Fruit fly (Drosophila melanogaster) whole organism, embryonic: ENCODE data around the gene ago.

Source experiments
- Ada2b ChIP-seq: fragments of 200-800 bp; sonication (Bioruptor generic); IDR thresholded peaks from 2 replicates; pipeline ENCODE4 v1.3.6; 2022; ENCODE audit warnings: missing biosample characterization, missing genetic modification characterization
- Atf6 ChIP-seq: fragments of 200-800 bp; sonication (Bioruptor generic); IDR thresholded peaks from 2 replicates; pipeline ENCODE4 v1.3.6; 2022; ENCODE audit warnings: missing biosample characterization, missing genetic modification characterization
- Awh ChIP-seq: fragments of 200-800 bp; sonication (Bioruptor generic); IDR thresholded peaks from 2 replicates; pipeline ENCODE4, ENCODE4 v1.3.6; 2022; ENCODE audit warnings: missing biosample characterization, missing genetic modification characterization
- Bteb2 ChIP-seq: fragments of 200-800 bp; sonication (Bioruptor generic); optimal IDR thresholded peaks from 2 replicates; lab custom pipeline; 2016; ENCODE audit warnings: missing biosample characterization, missing genetic modification characterization
- CG11560 ChIP-seq: fragments of 200-800 bp; sonication (Bioruptor generic); IDR thresholded peaks from 3 replicates; pipeline ENCODE4 v1.3.6; 2022; ENCODE audit warnings: missing biosample characterization, missing genetic modification characterization
- CG12104 ChIP-seq: fragments of 200-800 bp; sonication (Bioruptor generic); optimal IDR thresholded peaks from 3 replicates; lab custom pipeline; 2016; ENCODE audit warnings: missing biosample characterization, missing genetic modification characterization
- CG12769 ChIP-seq: fragments of 200-800 bp; sonication (Bioruptor generic); optimal IDR thresholded peaks from 2 replicates; lab custom pipeline; 2019; ENCODE audit warnings: missing biosample characterization, mild to moderate bottlenecking, missing genetic modification characterization, moderate library complexity
- CG13296 ChIP-seq: fragments of 200-800 bp; sonication (Bioruptor generic); optimal IDR thresholded peaks from 3 replicates; lab custom pipeline; 2018; ENCODE audit warnings: missing biosample characterization, mild to moderate bottlenecking, missing genetic modification characterization
- CG13894 ChIP-seq: fragments of 200-800 bp; sonication (Bioruptor generic); optimal IDR thresholded peaks from 3 replicates; lab custom pipeline; 2018; ENCODE audit warnings: missing biosample characterization, mild to moderate bottlenecking, missing genetic modification characterization, moderate library complexity
- CG14710 ChIP-seq: fragments of 200-800 bp; sonication (Bioruptor generic); optimal IDR thresholded peaks from 3 replicates; lab custom pipeline; 2019; ENCODE audit warnings: missing biosample characterization, mild to moderate bottlenecking, missing genetic modification characterization, moderate library complexity
- CG15073 ChIP-seq: fragments of 200-800 bp; sonication (Bioruptor generic); optimal IDR thresholded peaks from 2 replicates; lab custom pipeline; 2016; ENCODE audit warnings: missing biosample characterization, missing genetic modification characterization
- CG18011 ChIP-seq: fragments of 200-800 bp; sonication (Bioruptor generic); optimal IDR thresholded peaks from 2 replicates; lab custom pipeline; 2017; ENCODE audit warnings: missing biosample characterization, missing genetic modification characterization, mild to moderate bottlenecking, moderate library complexity, missing genotype
- CG18764 ChIP-seq: fragments of 200-800 bp; sonication (Bioruptor generic); optimal IDR thresholded peaks from 3 replicates; lab custom pipeline; 2016; ENCODE audit warnings: missing biosample characterization, missing genetic modification characterization
- CG2712 ChIP-seq: fragments of 200-800 bp; optimal IDR thresholded peaks from 3 replicates; lab custom pipeline; 2019; ENCODE audit warnings: missing biosample characterization, mild to moderate bottlenecking, missing genetic modification characterization, moderate library complexity
- CG30403 ChIP-seq: fragments of 200-800 bp; sonication (Bioruptor generic); optimal IDR thresholded peaks from 3 replicates; lab custom pipeline; 2016; ENCODE audit warnings: missing biosample characterization, missing genetic modification characterization
- CG31441 ChIP-seq: fragments of 200-800 bp; sonication (Bioruptor generic); IDR thresholded peaks from 2 replicates; pipeline ENCODE4 v1.3.6; 2022; ENCODE audit warnings: missing biosample characterization, missing genetic modification characterization
- CG6854 ChIP-seq: fragments of 200-800 bp; sonication (Bioruptor generic); optimal IDR thresholded peaks from 3 replicates; lab custom pipeline; 2017; ENCODE audit warnings: missing biosample characterization, mild to moderate bottlenecking, missing genetic modification characterization
- CG7556 ChIP-seq: fragments of 200-800 bp; sonication (Bioruptor generic); optimal IDR thresholded peaks from 2 replicates; lab custom pipeline; 2017; ENCODE audit warnings: missing biosample characterization, mild to moderate bottlenecking, missing genetic modification characterization
- CG7786 ChIP-seq: fragments of 200-800 bp; sonication (Bioruptor generic); optimal IDR thresholded peaks from 2 replicates; lab custom pipeline; 2016; ENCODE audit warnings: missing biosample characterization, missing genetic modification characterization
- CkIIα-i1 ChIP-seq: fragments of 200-800 bp; sonication (Bioruptor generic); IDR thresholded peaks from 2 replicates; pipeline ENCODE4 v1.3.6; 2022; ENCODE audit warnings: missing biosample characterization, missing genetic modification characterization
- Dfd ChIP-seq, 2 experiments: fragments of >200 bp; optimal IDR thresholded peaks; 2 replicates each; lab custom pipeline; 2017; ENCODE audit warnings: missing biosample characterization in 2 of 2, missing genetic modification characterization in 2 of 2
- Dll ChIP-seq: fragments of 200-800 bp; sonication (Bioruptor generic); IDR thresholded peaks from 4 replicates; pipeline ENCODE4 v1.3.6; 2022; ENCODE audit warnings: missing biosample characterization, missing genetic modification characterization; ENCODE audit not compliant: partially characterized antibody
- E2f1 ChIP-seq: fragments of 200-800 bp; sonication (Bioruptor generic); IDR thresholded peaks from 2 replicates; pipeline ENCODE4 v1.3.6; 2022; ENCODE audit warnings: missing biosample characterization, missing genetic modification characterization
- E2f2 ChIP-seq: fragments of 200-800 bp; sonication (Bioruptor generic); IDR thresholded peaks from 2 replicates; pipeline ENCODE4 v1.3.6; 2022; ENCODE audit warnings: missing biosample characterization, missing genetic modification characterization
- Fer2 ChIP-seq: fragments of 200-800 bp; sonication (Bioruptor generic); optimal IDR thresholded peaks from 2 replicates; lab custom pipeline; 2018; ENCODE audit warnings: missing biosample characterization, mild to moderate bottlenecking, missing genetic modification characterization, moderate library complexity
- H2.0 ChIP-seq: fragments of 200-800 bp; sonication (Bioruptor generic); IDR thresholded peaks from 2 replicates; pipeline ENCODE4 v1.3.6; 2022; ENCODE audit warnings: missing biosample characterization, missing genetic modification characterization
- HLH4C ChIP-seq: fragments of 200-800 bp; sonication (Bioruptor generic); IDR thresholded peaks from 3 replicates; pipeline ENCODE4 v1.3.6; 2022; ENCODE audit warnings: missing biosample characterization, missing genetic modification characterization; ENCODE audit not compliant: partially characterized antibody
- Hr39 ChIP-seq: fragments of >200 bp; optimal IDR thresholded peaks from 2 replicates; lab custom pipeline; 2017
- NFAT ChIP-seq: fragments of 200-800 bp; sonication (Bioruptor generic); IDR thresholded peaks from 2 replicates; pipeline ENCODE4 v1.3.6; 2022; ENCODE audit warnings: missing biosample characterization, missing genetic modification characterization
- Optix ChIP-seq: fragments of 200-800 bp; sonication (Bioruptor generic); IDR thresholded peaks from 3 replicates; pipeline ENCODE4 v1.3.6; 2022; ENCODE audit warnings: missing biosample characterization, missing genetic modification characterization
- Sox102F ChIP-seq: fragments of 200-800 bp; sonication (Bioruptor generic); optimal IDR thresholded peaks from 2 replicates; lab custom pipeline; 2018; ENCODE audit warnings: missing biosample characterization, mild to moderate bottlenecking, missing genetic modification characterization, moderate library complexity
- bcd ChIP-seq: fragments of 200-800 bp; sonication (Bioruptor generic); optimal IDR thresholded peaks from 2 replicates; lab custom pipeline; 2017; ENCODE audit warnings: missing biosample characterization, mild to moderate bottlenecking, missing genetic modification characterization
- chif ChIP-seq, 2 experiments: fragments of 200-800 bp; sonication (Bioruptor generic); optimal IDR thresholded peaks; 3 replicates each; lab custom pipeline; 2016; ENCODE audit warnings: missing biosample characterization in 2 of 2, missing genetic modification characterization in 2 of 2
- chm ChIP-seq: fragments of 200-800 bp; sonication (Bioruptor generic); IDR thresholded peaks from 2 replicates; pipeline ENCODE4 v1.3.6; 2022; ENCODE audit warnings: missing biosample characterization, missing genetic modification characterization
- crc ChIP-seq: fragments of 200-800 bp; sonication (Bioruptor generic); optimal IDR thresholded peaks from 2 replicates; lab custom pipeline; 2016; ENCODE audit warnings: missing biosample characterization, missing genetic modification characterization
- crol ChIP-seq: fragments of 200-800 bp; sonication (Bioruptor generic); IDR thresholded peaks from 2 replicates; pipeline ENCODE4 v1.3.6; 2022; ENCODE audit warnings: missing biosample characterization, missing genetic modification characterization
- disco-r ChIP-seq: fragments of 200-800 bp; sonication (Bioruptor generic); optimal IDR thresholded peaks from 2 replicates; lab custom pipeline; 2016; ENCODE audit warnings: missing biosample characterization, missing genetic modification characterization
- eve ChIP-seq, 2 experiments: fragments of >200 bp; optimal IDR thresholded peaks; 2 replicates each; lab custom pipeline; 2017; ENCODE audit warnings: missing biosample characterization in 2 of 2, missing genetic modification characterization in 2 of 2
- h ChIP-seq: fragments of >200 bp; optimal IDR thresholded peaks from 2 replicates; lab custom pipeline; 2017
- inv ChIP-seq: fragments of 200-800 bp; sonication (Bioruptor generic); IDR thresholded peaks from 2 replicates; pipeline ENCODE4 v1.3.6; 2022; ENCODE audit warnings: missing biosample characterization, missing genetic modification characterization; ENCODE audit not compliant: partially characterized antibody
- jing ChIP-seq: fragments of 200-800 bp; sonication (Bioruptor generic); optimal IDR thresholded peaks from 2 replicates; lab custom pipeline; 2018; ENCODE audit warnings: missing biosample characterization, mild to moderate bottlenecking, missing genetic modification characterization
- lola ChIP-seq, 3 experiments: fragments of >200 bp in 2 of 3; fragments of 200-800 bp in 1 of 3; sonication (Bioruptor generic) in 1 of 3; optimal IDR thresholded peaks; 2 replicates each; lab custom pipeline; 2017 to 2019; ENCODE audit warnings: missing biosample characterization in 3 of 3, missing genetic modification characterization in 3 of 3, mild to moderate bottlenecking in 1 of 3, moderate library complexity in 1 of 3
- maf-S ChIP-seq: fragments of 200-800 bp; sonication (Bioruptor generic); optimal IDR thresholded peaks from 2 replicates; lab custom pipeline; 2016; ENCODE audit warnings: missing biosample characterization, missing genetic modification characterization
- pb ChIP-seq: fragments of 200-800 bp; sonication (Bioruptor generic); optimal IDR thresholded peaks from 3 replicates; lab custom pipeline; 2016; ENCODE audit warnings: missing biosample characterization, missing genetic modification characterization
- pum ChIP-seq: fragments of 200-800 bp; sonication (Bioruptor generic); optimal IDR thresholded peaks from 2 replicates; lab custom pipeline; 2016; ENCODE audit warnings: missing biosample characterization, missing genetic modification characterization
- slp2 ChIP-seq: fragments of 200-800 bp; sonication (Bioruptor generic); optimal IDR thresholded peaks from 2 replicates; lab custom pipeline; 2016; ENCODE audit warnings: missing biosample characterization, missing genetic modification characterization
- sr ChIP-seq: fragments of 200-800 bp; sonication (Bioruptor generic); IDR thresholded peaks from 3 replicates; pipeline ENCODE4 v1.3.6; 2022; ENCODE audit warnings: missing biosample characterization, missing genetic modification characterization
- stwl ChIP-seq: fragments of 200-800 bp; sonication (Bioruptor generic); optimal IDR thresholded peaks from 3 replicates; lab custom pipeline; 2018; ENCODE audit warnings: missing biosample characterization, mild to moderate bottlenecking, missing genetic modification characterization, moderate library complexity
- tll ChIP-seq, 2 experiments: fragments of 200-800 bp in 1 of 2; fragments of >200 bp in 1 of 2; sonication (Bioruptor generic) in 1 of 2; optimal IDR thresholded peaks; 2 replicates each; lab custom pipeline; 2017 to 2019; ENCODE audit warnings: missing biosample characterization in 2 of 2, missing genetic modification characterization in 2 of 2, mild to moderate bottlenecking in 1 of 2, moderate library complexity in 1 of 2
- tx ChIP-seq: fragments of 200-800 bp; sonication (Bioruptor generic); optimal IDR thresholded peaks from 2 replicates; lab custom pipeline; 2016; ENCODE audit warnings: missing biosample characterization, missing genetic modification characterization
- vfl ChIP-seq: fragments of 200-800 bp; sonication (Bioruptor generic); optimal IDR thresholded peaks from 2 replicates; lab custom pipeline; 2016; ENCODE audit warnings: missing biosample characterization, missing genetic modification characterization
- zen ChIP-seq: fragments of 200-800 bp; sonication (Bioruptor generic); optimal IDR thresholded peaks from 3 replicates; lab custom pipeline; 2018; ENCODE audit warnings: missing biosample characterization, mild to moderate bottlenecking, missing genetic modification characterization, moderate library complexity

ago gene

DNA sequence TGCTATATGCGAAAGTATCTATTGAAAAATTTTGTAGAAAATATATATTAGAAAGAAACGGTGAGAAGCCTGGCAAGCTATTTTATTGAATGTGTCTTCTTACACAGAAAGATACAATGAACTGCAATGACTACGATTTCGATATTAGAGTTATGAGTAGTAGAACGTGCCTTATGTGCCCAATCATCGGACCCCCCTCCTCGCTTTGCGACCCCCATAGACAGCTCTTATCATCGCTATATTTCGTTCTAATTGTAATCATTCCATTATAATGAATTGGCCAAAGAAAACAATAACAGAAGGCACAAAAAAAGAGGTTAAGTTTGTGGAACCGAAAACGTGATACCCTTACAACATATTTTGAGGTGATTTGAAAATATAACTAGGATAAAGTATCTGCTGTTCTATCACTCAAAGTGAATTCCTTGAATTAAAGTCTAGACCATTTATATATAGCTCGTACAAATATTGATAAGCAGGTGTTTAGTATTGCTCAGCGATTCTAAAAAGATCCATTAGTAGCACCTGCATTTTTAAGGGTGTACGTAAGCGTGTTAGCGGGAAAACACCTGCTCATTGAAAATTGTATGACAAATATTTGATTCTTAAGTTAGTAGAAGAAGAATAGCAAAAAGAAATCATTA, 21.3 kb downstream of the ago start:
- TF ChIP-seq Sox102F (GFP tag; lab: Kevin White, UChicago) (peak; percentile 45), Fer2 (tag; lab: Kevin White, UChicago) (no peak), pb (GFP tag; lab: Kevin White, UChicago) (no peak), Atf6 (GFP tag; lab: Robert Waterston, UW) (no peak), CG6854 (GFP tag; lab: Kevin White, UChicago) (no peak), CG12104 (GFP tag; lab: Kevin White, UChicago) (no peak), Dll (GFP tag; lab: Robert Waterston, UW) (no peak), crol (GFP tag; lab: Robert Waterston, UW) (no peak), stwl (tag; lab: Kevin White, UChicago) (no peak), tx (GFP tag; lab: Kevin White, UChicago) (no peak), vfl (no peak), HLH4C (no peak), crc (GFP tag; lab: Kevin White, UChicago) (no peak), maf-S (GFP tag; lab: Kevin White, UChicago) (no peak), H2.0 (GFP tag; lab: Robert Waterston, UW) (no peak), inv (no peak), slp2 (GFP tag; lab: Kevin White, UChicago) (no peak), chif (GFP tag; optimal IDR thresholded peaks at IDR 0.05; lab: Kevin White, UChicago) (peak in 1 of 2 experiments; percentile 12), CG31441 (peak; percentile 30; the same call in 1 of the 2 replicates), sr (GFP tag; lab: Robert Waterston, UW) (no peak), Optix (no peak), Dfd (GFP tag; optimal IDR thresholded peaks at IDR 0.05; lab: Kevin White, UChicago) (no peak), CG7786 (no peak), CG7556 (GFP tag; lab: Kevin White, UChicago) (peak; percentile 55), jing (GFP tag; lab: Kevin White, UChicago) (no peak), chm (GFP tag; lab: Robert Waterston, UW) (no peak), eve (GFP tag; optimal IDR thresholded peaks at IDR 0.05; lab: Kevin White, UChicago) (peak in 1 of 2 experiments; percentile 5), CG18011 (no peak), h (lab: Kevin White, UChicago) (no peak), bcd (GFP tag; lab: Kevin White, UChicago) (no peak), E2f2 (no peak), CG2712 (tag; lab: Kevin White, UChicago) (peak; percentile 9), Ada2b (GFP tag; lab: Robert Waterston, UW) (no peak), CkIIα-i1 (no peak), lola (GFP tag; optimal IDR thresholded peaks at IDR 0.05; lab: Kevin White, UChicago) (peak in 1 of 3 experiments; percentile 47), Bteb2 (GFP tag; lab: Kevin White, UChicago) (no peak), zen (tag; lab: Kevin White, UChicago) (no peak), CG30403 (peak; percentile 45), CG18764 (GFP tag; lab: Kevin White, UChicago) (no peak), CG14710 (tag; lab: Kevin White, UChicago) (peak; percentile 10), disco-r (no peak), CG13296 (GFP tag; lab: Kevin White, UChicago) (no peak), CG12769 (tag; lab: Kevin White, UChicago) (no peak), CG15073 (GFP tag; lab: Kevin White, UChicago) (no peak), Awh (GFP tag; lab: Robert Waterston, UW) (no peak), E2f1 (GFP tag; lab: Robert Waterston, UW) (no peak), pum (GFP tag; lab: Kevin White, UChicago) (no peak), CG13894 (tag; lab: Kevin White, UChicago) (no peak), CG11560 (tag; lab: Robert Waterston, UW) (no peak), Hr39 (lab: Kevin White, UChicago) (no peak), tll (GFP tag; optimal IDR thresholded peaks at IDR 0.05; lab: Kevin White, UChicago) (no peak), NFAT (GFP tag; lab: Robert Waterston, UW) (no peak)
